Worm (Caenorhabditis elegans): Measurements from ENCODE around the gene ttr-13.

DNA sequence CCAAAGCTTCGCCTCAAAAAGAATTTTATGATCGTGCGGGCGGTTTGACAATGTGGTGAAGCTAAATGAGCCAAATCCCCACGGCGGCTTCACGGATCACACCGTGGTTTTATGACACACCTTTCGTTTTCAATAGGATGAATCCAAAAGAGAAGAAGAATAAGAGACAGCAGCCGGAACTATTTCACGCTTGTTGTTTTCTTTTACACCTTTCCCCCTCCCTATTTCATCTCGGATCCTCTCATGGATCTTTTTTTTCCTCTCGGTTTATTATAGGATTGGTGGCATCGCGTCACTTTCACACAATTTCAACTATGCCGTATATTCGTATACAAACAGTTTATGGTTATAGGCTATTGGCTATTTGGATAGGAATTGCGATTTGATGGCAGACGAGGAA, 27.0 kb upstream of the ttr-13 start:
- TF ChIP-seq him-1 (tag; optimal IDR thresholded peaks at IDR 0.05) (no peak), dao-5 (tag; optimal IDR thresholded peaks at IDR 0.05) (no peak)

Measured in whole organism, L4/young adult.